Worm (Caenorhabditis elegans): ENCODE measurements around the gene M163.9.
A peak's percentile ranks its signal among the peaks of the same experiment; 100 is the strongest.

ce11 chrX:14476625-14477257 is 7.4 kb downstream of the M163.9 start:
- TF ChIP-seq W03F9.2 (tag; optimal IDR thresholded peaks at IDR 0.05) = peak; percentile 20
- no peak for TF ChIP-seq him-1 (tag; optimal IDR thresholded peaks at IDR 0.05)
- TF ChIP-seq dao-5 (tag; optimal IDR thresholded peaks at IDR 0.05) = peak; percentile 4
